Fruit fly (Drosophila melanogaster) whole organism, embryonic: ENCODE measurements around the gene CG43938.

Experiments used
- Antp ChIP-seq: fragments of 200-800 bp; sonication (Bioruptor generic); optimal IDR thresholded peaks from 3 replicates; lab custom pipeline; 2016; ENCODE audit warnings: missing biosample characterization, missing genetic modification characterization
- B-H1 ChIP-seq: fragments of 200-800 bp; sonication (Bioruptor generic); IDR thresholded peaks from 3 replicates; pipeline ENCODE4 v1.3.6; 2022; ENCODE audit warnings: missing biosample characterization, missing genetic modification characterization
- Blimp-1 ChIP-seq: fragments of 200-800 bp; sonication (Bioruptor generic); optimal IDR thresholded peaks from 3 replicates; lab custom pipeline; 2018; ENCODE audit warnings: missing biosample characterization, missing genetic modification characterization, mild to moderate bottlenecking, moderate library complexity, missing genetic modification reagents
- CG10274 ChIP-seq: fragments of 200-800 bp; sonication (Bioruptor generic); optimal IDR thresholded peaks from 3 replicates; lab custom pipeline; 2017; ENCODE audit warnings: missing biosample characterization, mild to moderate bottlenecking, missing genetic modification characterization
- CG10959 ChIP-seq: fragments of 200-800 bp; sonication (Bioruptor generic); IDR thresholded peaks from 2 replicates; pipeline ENCODE4 v1.3.6; 2022; ENCODE audit warnings: missing biosample characterization, missing genetic modification characterization
- CG10979 ChIP-seq: fragments of 200-800 bp; sonication (Bioruptor generic); optimal IDR thresholded peaks from 2 replicates; lab custom pipeline; 2018; ENCODE audit warnings: missing biosample characterization, mild to moderate bottlenecking, missing genetic modification characterization, moderate library complexity
- CG11696 ChIP-seq: fragments of 200-800 bp; sonication (Bioruptor generic); IDR thresholded peaks from 2 replicates; pipeline ENCODE4 v1.3.6; 2022; ENCODE audit warnings: missing biosample characterization, missing genetic modification characterization
- CG12744 ChIP-seq: fragments of 200-800 bp; sonication (Bioruptor generic); optimal IDR thresholded peaks from 2 replicates; lab custom pipeline; 2016; ENCODE audit warnings: missing biosample characterization, missing genetic modification characterization
- CG14860 ChIP-seq: fragments of 200-800 bp; sonication (Bioruptor generic); IDR thresholded peaks from 3 replicates; pipeline ENCODE4 v1.3.6; 2022; ENCODE audit warnings: missing biosample characterization, missing genetic modification characterization; ENCODE audit not compliant: partially characterized antibody
- CG1603 ChIP-seq: fragments of 200-800 bp; sonication (Bioruptor generic); optimal IDR thresholded peaks from 2 replicates; lab custom pipeline; 2019; ENCODE audit warnings: missing biosample characterization, mild to moderate bottlenecking, missing genetic modification characterization, moderate library complexity
- CG16863 ChIP-seq: fragments of 200-800 bp; sonication (Bioruptor generic); optimal IDR thresholded peaks from 3 replicates; lab custom pipeline; 2016; ENCODE audit warnings: missing biosample characterization, missing genetic modification characterization
- CG17328 ChIP-seq: fragments of 200-800 bp; sonication (Bioruptor generic); IDR thresholded peaks from 2 replicates; pipeline ENCODE4 v1.3.6; 2022; ENCODE audit warnings: missing biosample characterization, missing genetic modification characterization
- CG17359 ChIP-seq: fragments of 200-800 bp; sonication (Bioruptor generic); optimal IDR thresholded peaks from 3 replicates; lab custom pipeline; 2018; ENCODE audit warnings: missing biosample characterization, mild to moderate bottlenecking, missing genetic modification characterization, moderate library complexity
- CG2875 ChIP-seq: fragments of 200-800 bp; sonication (Bioruptor generic); optimal IDR thresholded peaks from 2 replicates; lab custom pipeline; 2017; ENCODE audit warnings: missing biosample characterization, mild to moderate bottlenecking, missing genetic modification characterization, missing genetic modification reagents
- CG2889 ChIP-seq: fragments of 200-800 bp; sonication (Bioruptor generic); IDR thresholded peaks from 3 replicates; pipeline ENCODE4 v1.3.6; 2022; ENCODE audit warnings: missing biosample characterization, missing genetic modification characterization
- CG3847 ChIP-seq: fragments of 200-800 bp; sonication (Bioruptor generic); IDR thresholded peaks from 2 replicates; pipeline ENCODE4 v1.3.6; 2022; ENCODE audit warnings: missing biosample characterization, missing genetic modification characterization
- CG5180 ChIP-seq: fragments of 200-800 bp; sonication (Bioruptor generic); optimal IDR thresholded peaks from 3 replicates; lab custom pipeline; 2017; ENCODE audit warnings: missing biosample characterization, missing genetic modification characterization, mild to moderate bottlenecking, moderate library complexity, missing genetic modification reagents
- CG7271 ChIP-seq: fragments of 200-800 bp; sonication (Bioruptor generic); optimal IDR thresholded peaks from 2 replicates; lab custom pipeline; 2018; ENCODE audit warnings: missing biosample characterization, mild to moderate bottlenecking, missing genetic modification characterization, moderate library complexity
- CG7786 ChIP-seq: fragments of 200-800 bp; sonication (Bioruptor generic); optimal IDR thresholded peaks from 2 replicates; lab custom pipeline; 2016; ENCODE audit warnings: missing biosample characterization, missing genetic modification characterization
- CG7963 ChIP-seq: fragments of 200-800 bp; sonication (Bioruptor generic); IDR thresholded peaks from 3 replicates; pipeline ENCODE4 v1.3.6; 2022; ENCODE audit warnings: missing biosample characterization, missing genetic modification characterization; ENCODE audit not compliant: partially characterized antibody
- CG8281 ChIP-seq: fragments of 200-800 bp; sonication (Bioruptor generic); optimal IDR thresholded peaks from 2 replicates; lab custom pipeline; 2018; ENCODE audit warnings: missing biosample characterization, mild to moderate bottlenecking, missing genetic modification characterization, moderate library complexity
- CG9817 ChIP-seq: fragments of 200-800 bp; sonication (Bioruptor generic); optimal IDR thresholded peaks from 2 replicates; lab custom pipeline; 2018; ENCODE audit warnings: missing biosample characterization, mild to moderate bottlenecking, missing genetic modification characterization, moderate library complexity
- CHES-1-like ChIP-seq: fragments of 200-800 bp; sonication (Bioruptor generic); optimal IDR thresholded peaks from 2 replicates; lab custom pipeline; 2016; ENCODE audit warnings: missing biosample characterization, missing genetic modification characterization
- Dfd ChIP-seq, 2 experiments: fragments of >200 bp; optimal IDR thresholded peaks; 2 replicates each; lab custom pipeline; 2017; ENCODE audit warnings: missing biosample characterization in 2 of 2, missing genetic modification characterization in 2 of 2
- Doc2 ChIP-seq: fragments of 200-800 bp; sonication (Bioruptor generic); IDR thresholded peaks from 2 replicates; pipeline ENCODE4 v1.3.6; 2022; ENCODE audit warnings: missing biosample characterization, missing genetic modification characterization
- ERR ChIP-seq: fragments of 200-800 bp; sonication (Bioruptor generic); optimal IDR thresholded peaks from 2 replicates; lab custom pipeline; 2016; ENCODE audit warnings: missing biosample characterization, missing genetic modification characterization
- Hmx ChIP-seq: fragments of 200-800 bp; sonication (Bioruptor generic); optimal IDR thresholded peaks from 2 replicates; lab custom pipeline; 2016; ENCODE audit warnings: missing biosample characterization, missing genetic modification characterization
- MBD-R2 ChIP-seq: fragments of 200-800 bp; sonication (Bioruptor generic); IDR thresholded peaks from 2 replicates; pipeline ENCODE4 v1.3.6; 2022; ENCODE audit warnings: missing biosample characterization, missing genetic modification characterization
- MESR4 ChIP-seq: fragments of 200-800 bp; sonication (Bioruptor generic); optimal IDR thresholded peaks from 2 replicates; lab custom pipeline; 2018; ENCODE audit warnings: missing biosample characterization, mild to moderate bottlenecking, missing genetic modification characterization, moderate library complexity
- NC2β ChIP-seq: fragments of 200-800 bp; sonication (Bioruptor generic); optimal IDR thresholded peaks from 2 replicates; lab custom pipeline; 2016; ENCODE audit warnings: missing biosample characterization, missing genetic modification characterization
- Nf-YB ChIP-seq: fragments of 200-800 bp; sonication (Bioruptor generic); optimal IDR thresholded peaks from 3 replicates; lab custom pipeline; 2019; ENCODE audit warnings: missing biosample characterization, mild to moderate bottlenecking, missing genetic modification characterization, moderate library complexity
- Oaz ChIP-seq: fragments of 200-800 bp; sonication (Bioruptor generic); IDR thresholded peaks from 2 replicates; pipeline ENCODE4 v1.3.6; 2022; ENCODE audit warnings: missing biosample characterization, missing genetic modification characterization
- Oli ChIP-seq: fragments of 200-800 bp; sonication (Bioruptor generic); optimal IDR thresholded peaks from 2 replicates; lab custom pipeline; 2018; ENCODE audit warnings: missing biosample characterization, mild to moderate bottlenecking, missing genetic modification characterization, moderate library complexity
- Stat92E ChIP-seq, 3 experiments: fragments of >200 bp in 2 of 3; fragments of 200-800 bp in 1 of 3; sonication (Bioruptor generic) in 1 of 3; optimal IDR thresholded peaks; 2 replicates each; lab custom pipeline; 2017 to 2019; ENCODE audit warnings: missing biosample characterization in 3 of 3, missing genetic modification characterization in 3 of 3, mild to moderate bottlenecking in 1 of 3, moderate library complexity in 1 of 3
- Trl ChIP-seq, 3 experiments: fragments of >200 bp in 2 of 3; fragments of 200-800 bp in 1 of 3; sonication (Bioruptor generic) in 1 of 3; optimal IDR thresholded peaks; 2 replicates in 1 of 3; 3 replicates in 2 of 3; lab custom pipeline; 2016 to 2017; ENCODE audit warnings: missing biosample characterization in 1 of 3, missing genetic modification characterization in 1 of 3
- Xbp1 ChIP-seq: fragments of 200-800 bp; sonication (Bioruptor generic); optimal IDR thresholded peaks from 3 replicates; lab custom pipeline; 2016; ENCODE audit warnings: missing biosample characterization, mild to moderate bottlenecking, missing genetic modification characterization
- ap ChIP-seq: fragments of 200-800 bp; sonication (Bioruptor generic); IDR thresholded peaks from 2 replicates; pipeline ENCODE4 v1.3.6; 2022; ENCODE audit warnings: missing biosample characterization, missing genetic modification characterization
- ato ChIP-seq: fragments of 200-800 bp; sonication (Bioruptor generic); IDR thresholded peaks from 2 replicates; pipeline ENCODE4 v1.3.6; 2022; ENCODE audit warnings: missing biosample characterization, missing genetic modification characterization; ENCODE audit not compliant: partially characterized antibody
- bsh ChIP-seq, 2 experiments: fragments of 200-800 bp; sonication (Bioruptor generic); optimal IDR thresholded peaks; 2 replicates each; lab custom pipeline; 2017 to 2018; ENCODE audit warnings: mild to moderate bottlenecking in 2 of 2, missing biosample characterization in 2 of 2, missing genetic modification characterization in 2 of 2, moderate library complexity in 1 of 2
- btn ChIP-seq: fragments of 200-800 bp; sonication (Bioruptor generic); optimal IDR thresholded peaks from 2 replicates; lab custom pipeline; 2016; ENCODE audit warnings: missing biosample characterization, missing genetic modification characterization
- ems ChIP-seq: fragments of 200-800 bp; sonication (Bioruptor generic); optimal IDR thresholded peaks from 3 replicates; lab custom pipeline; 2016; ENCODE audit warnings: missing biosample characterization, missing genetic modification characterization
- en ChIP-seq: fragments of 200-800 bp; sonication (Bioruptor generic); optimal IDR thresholded peaks from 2 replicates; lab custom pipeline; 2016; ENCODE audit warnings: missing biosample characterization, missing genetic modification characterization
- esg ChIP-seq: fragments of 200-800 bp; sonication (Bioruptor generic); conservative IDR thresholded peaks from 2 replicates; pipeline ENCODE4 v1.3.6; 2022; ENCODE audit warnings: missing biosample characterization, missing genetic modification characterization
- eve ChIP-seq, 2 experiments: fragments of >200 bp; optimal IDR thresholded peaks; 2 replicates each; lab custom pipeline; 2017; ENCODE audit warnings: missing biosample characterization in 2 of 2, missing genetic modification characterization in 2 of 2
- hkb ChIP-seq, 2 experiments: fragments of 200-800 bp in 1 of 2; fragments of >200 bp in 1 of 2; sonication (Bioruptor generic) in 1 of 2; IDR thresholded peaks in 1 of 2; optimal IDR thresholded peaks in 1 of 2; 2 replicates each; pipeline versions ENCODE4 v1.3.6 to Lab custom; 2017 to 2022; ENCODE audit warnings: missing biosample characterization in 1 of 2, missing genetic modification characterization in 1 of 2
- mam ChIP-seq: fragments of 200-800 bp; sonication (Bioruptor generic); optimal IDR thresholded peaks from 3 replicates; lab custom pipeline; 2016; ENCODE audit warnings: missing biosample characterization, missing genetic modification characterization
- mld ChIP-seq: fragments of 200-800 bp; sonication (Bioruptor generic); IDR thresholded peaks from 3 replicates; pipeline ENCODE4 v1.3.6; 2022; ENCODE audit warnings: missing biosample characterization, missing genetic modification characterization; ENCODE audit not compliant: partially characterized antibody
- sens-2 ChIP-seq: fragments of 200-800 bp; sonication (Bioruptor generic); IDR thresholded peaks from 2 replicates; pipeline ENCODE4 v1.3.6; 2022; ENCODE audit warnings: missing biosample characterization, missing genetic modification characterization
- tap ChIP-seq: fragments of 200-800 bp; optimal IDR thresholded peaks from 3 replicates; lab custom pipeline; 2019; ENCODE audit warnings: missing biosample characterization, mild to moderate bottlenecking, missing genetic modification characterization, moderate library complexity
- zen2 ChIP-seq: fragments of 200-800 bp; sonication (Bioruptor generic); IDR thresholded peaks from 3 replicates; pipeline ENCODE4 v1.3.6; 2022; ENCODE audit warnings: missing biosample characterization, missing genetic modification characterization; ENCODE audit not compliant: partially characterized antibody

CG43938 gene

dm6 chr3L:21131427-21131826, 10.0 kb downstream of the CG43938 start, which contains the start of gene ICA69 (continued):
- TF ChIP-seq Oaz (GFP tag; lab: Robert Waterston, UW): no peak
- TF ChIP-seq CG8281: no peak
- no peak for TF ChIP-seq mam (GFP tag; lab: Kevin White, UChicago)
- TF ChIP-seq hkb (optimal IDR thresholded peaks at IDR 0.05; lab: Kevin White, UChicago): no peak
- no peak for TF ChIP-seq hkb (GFP tag; IDR thresholded peaks at IDR 0.05; lab: Robert Waterston, UW)
- TF ChIP-seq MESR4 (GFP tag; lab: Kevin White, UChicago): peak; percentile 44
- no peak for TF ChIP-seq Hmx (GFP tag; lab: Kevin White, UChicago)
- TF ChIP-seq CG2889 (GFP tag; lab: Robert Waterston, UW): no peak
- TF ChIP-seq ato (GFP tag; lab: Robert Waterston, UW): no peak
- TF ChIP-seq zen2 (GFP tag; lab: Robert Waterston, UW): no peak
- TF ChIP-seq eve (GFP tag; optimal IDR thresholded peaks at IDR 0.05; lab: Kevin White, UChicago): no peak
- TF ChIP-seq CG3847: no peak
- no peak for TF ChIP-seq B-H1 (GFP tag; lab: Robert Waterston, UW)
- TF ChIP-seq btn: no peak
- TF ChIP-seq ap (GFP tag; lab: Robert Waterston, UW): no peak
- no peak for TF ChIP-seq CG11696
- no peak for TF ChIP-seq Xbp1 (GFP tag; lab: Kevin White, UChicago)
- no peak for TF ChIP-seq Doc2 (GFP tag; lab: Robert Waterston, UW)
- TF ChIP-seq CG7963 (GFP tag; lab: Robert Waterston, UW): no peak
- TF ChIP-seq CG10959 (GFP tag; lab: Robert Waterston, UW): no peak
- no peak for TF ChIP-seq sens-2
- no peak for TF ChIP-seq Blimp-1 (GFP tag; lab: Kevin White, UChicago)
- no peak for TF ChIP-seq NC2β (GFP tag; lab: Kevin White, UChicago)
- no peak for TF ChIP-seq Oli (tag; lab: Kevin White, UChicago)
- no peak for TF ChIP-seq CG5180 (GFP tag; lab: Kevin White, UChicago)
- TF ChIP-seq Stat92E (GFP tag; optimal IDR thresholded peaks at IDR 0.05; lab: Kevin White, UChicago): no peak
- TF ChIP-seq mld (GFP tag; lab: Robert Waterston, UW): no peak
- no peak for TF ChIP-seq esg (GFP tag; lab: Robert Waterston, UW)
- TF ChIP-seq CG10274 (GFP tag; lab: Kevin White, UChicago): no peak
- TF ChIP-seq tap (tag; lab: Kevin White, UChicago): no peak
- TF ChIP-seq ERR (GFP tag; lab: Kevin White, UChicago): no peak
- TF ChIP-seq CG7786 (GFP tag; lab: Kevin White, UChicago): no peak
- no peak for TF ChIP-seq ems (GFP tag; lab: Kevin White, UChicago)
- no peak for TF ChIP-seq CG17328
- no peak for TF ChIP-seq CG12744 (GFP tag; lab: Kevin White, UChicago)
- no peak for TF ChIP-seq Antp
- no peak for TF ChIP-seq CG9817 (tag; lab: Kevin White, UChicago)
- TF ChIP-seq MBD-R2 (GFP tag; lab: Robert Waterston, UW): no peak
- TF ChIP-seq CG16863: no peak
- no peak for TF ChIP-seq CG14860
- TF ChIP-seq CG10979 (tag; lab: Kevin White, UChicago): no peak
- no peak for TF ChIP-seq CHES-1-like (GFP tag; lab: Kevin White, UChicago)
- peak; percentile 22 for TF ChIP-seq CG1603 (tag; lab: Kevin White, UChicago)
- no peak for TF ChIP-seq en
- no peak for TF ChIP-seq Trl (optimal IDR thresholded peaks at IDR 0.05; lab: Kevin White, UChicago)
- TF ChIP-seq Trl (GFP tag; optimal IDR thresholded peaks at IDR 0.05; lab: Kevin White, UChicago): no peak
- no peak for TF ChIP-seq CG7271 (tag; lab: Kevin White, UChicago)
- TF ChIP-seq CG2875: no peak
- no peak for TF ChIP-seq Dfd (GFP tag; optimal IDR thresholded peaks at IDR 0.05; lab: Kevin White, UChicago)
- TF ChIP-seq bsh (GFP tag; optimal IDR thresholded peaks at IDR 0.05; lab: Kevin White, UChicago): no peak
- TF ChIP-seq CG17359 (tag; lab: Kevin White, UChicago): no peak
- TF ChIP-seq Nf-YB (GFP tag; lab: Kevin White, UChicago): no peak
